Worm (Caenorhabditis elegans) whole organism, L4 larva: Measurements from ENCODE around the gene Y105C5B.1413.

ENCODE experiments used
- F10B5.3 ChIP-seq: sonication (generic microtip); optimal IDR thresholded peaks from 2 replicates; lab custom pipeline; 2016; ENCODE audit warnings: mild to moderate bottlenecking, missing genetic modification characterization, missing compliant biosample characterization
- F26F4.8 ChIP-seq: fragments of 200-800 bp; sonication (Bioruptor generic); conservative IDR thresholded peaks from 2 replicates; pipeline ENCODE4 v1.3.6; 2022; ENCODE audit warnings: missing genetic modification characterization, missing compliant biosample characterization
- F37D6.2 ChIP-seq: sonication (generic microtip); optimal IDR thresholded peaks from 2 replicates; lab custom pipeline; 2016; ENCODE audit warnings: mild to moderate bottlenecking, missing genetic modification characterization, missing compliant biosample characterization
- F49E8.2 ChIP-seq: sonication (generic microtip); optimal IDR thresholded peaks from 2 replicates; lab custom pipeline; 2016; ENCODE audit warnings: missing compliant biosample characterization, mild to moderate bottlenecking, missing genetic modification characterization, borderline replicate concordance
- T26A8.4 ChIP-seq: fragments of 200-800 bp; sonication (Bioruptor generic); IDR thresholded peaks from 2 replicates; pipeline ENCODE4 v1.3.6; 2022; ENCODE audit warnings: missing genetic modification characterization, missing compliant biosample characterization
- Y105C5A.15 ChIP-seq: fragments of 200-800 bp; sonication (Bioruptor generic); IDR thresholded peaks from 2 replicates; pipeline ENCODE4 v1.3.6; 2022; ENCODE audit warnings: missing genetic modification characterization, missing compliant biosample characterization
- aha-1 ChIP-seq: fragments of 150-350 bp; peaks from one replicate; lab custom pipeline; 2014; ENCODE audit warnings: missing biosample characterization, missing genetic modification characterization
- arid-1 ChIP-seq: fragments of 200-800 bp; sonication (Bioruptor generic); conservative IDR thresholded peaks from 2 replicates; pipeline ENCODE4 v1.3.6; 2022; ENCODE audit warnings: missing genetic modification reagents, missing genetic modification characterization, missing compliant biosample characterization
- attf-4 ChIP-seq: sonication (generic microtip); optimal IDR thresholded peaks from 3 replicates; lab custom pipeline; 2017; ENCODE audit warnings: missing biosample characterization, missing genetic modification characterization
- ctbp-1 ChIP-seq: fragments of 200-800 bp; sonication (Bioruptor generic); IDR thresholded peaks from 2 replicates; pipeline ENCODE4 v1.3.6; 2022; ENCODE audit warnings: missing genetic modification reagents, missing genetic modification characterization, missing compliant biosample characterization
- daf-12 ChIP-seq: fragments of 150-350 bp; optimal IDR thresholded peaks from 2 replicates; lab custom pipeline; 2014; ENCODE audit warnings: missing biosample characterization, missing genetic modification reagents, missing genetic modification characterization
- daf-16 ChIP-seq, 3 experiments: sonication (generic microtip); optimal IDR thresholded peaks; 2 replicates each; lab custom pipeline; 2016 to 2017; ENCODE audit warnings: missing genetic modification characterization in 3 of 3, missing genetic modification reagents in 3 of 3, mild to moderate bottlenecking in 2 of 3, missing compliant biosample characterization in 2 of 3, missing biosample characterization in 1 of 3, moderate library complexity in 1 of 3
- dmd-9 ChIP-seq: fragments of 200-800 bp; sonication (Bioruptor generic); IDR thresholded peaks from 2 replicates; pipeline ENCODE4 v1.3.6; 2022; ENCODE audit warnings: missing genetic modification reagents, missing genetic modification characterization, missing compliant biosample characterization
- dve-1 ChIP-seq: sonication (generic microtip); optimal IDR thresholded peaks from 2 replicates; lab custom pipeline; 2017; ENCODE audit warnings: antibody characterized with exemption, mild to moderate bottlenecking, missing genetic modification characterization, missing compliant biosample characterization; ENCODE audit not compliant: insufficient read depth
- egl-43 ChIP-seq: fragments of 200-800 bp; sonication (Bioruptor generic); IDR thresholded peaks from 2 replicates; pipeline ENCODE4 v1.3.6; 2022; ENCODE audit warnings: missing genetic modification reagents, missing genetic modification characterization, missing compliant biosample characterization
- fos-1 ChIP-seq: fragments of 150-350 bp; optimal IDR thresholded peaks from 2 replicates; lab custom pipeline; 2014; ENCODE audit warnings: missing biosample characterization, missing genetic modification characterization
- gei-8 ChIP-seq: fragments of 200-800 bp; sonication (Bioruptor generic); optimal IDR thresholded peaks from 2 replicates; lab custom pipeline; 2018; ENCODE audit warnings: mild to moderate bottlenecking, missing genetic modification characterization, missing compliant biosample characterization
- hlh-11 ChIP-seq: fragments of 200-800 bp; sonication (Bioruptor generic); optimal IDR thresholded peaks from 2 replicates; lab custom pipeline; 2018; ENCODE audit warnings: mild to moderate bottlenecking, missing genetic modification characterization, missing compliant biosample characterization
- hlh-30 ChIP-seq: sonication (generic microtip); optimal IDR thresholded peaks from 2 replicates; lab custom pipeline; 2017; ENCODE audit warnings: antibody characterized with exemption, mild to moderate bottlenecking, missing genetic modification characterization, missing compliant biosample characterization; ENCODE audit not compliant: insufficient read depth
- hmg-1.1 ChIP-seq: fragments of 200-800 bp; sonication (Bioruptor generic); IDR thresholded peaks from 2 replicates; pipeline ENCODE4 v1.3.6; 2022; ENCODE audit warnings: missing genetic modification reagents, missing genetic modification characterization, missing compliant biosample characterization
- lim-7 ChIP-seq: fragments of 200-800 bp; sonication (Bioruptor generic); IDR thresholded peaks from 2 replicates; pipeline ENCODE4 v1.3.6; 2022; ENCODE audit warnings: missing genetic modification characterization, missing compliant biosample characterization
- lin-1 ChIP-seq: fragments of 200-800 bp; sonication (Bioruptor generic); IDR thresholded peaks from 2 replicates; pipeline ENCODE4 v1.3.6; 2022; ENCODE audit warnings: missing genetic modification reagents, missing genetic modification characterization, missing compliant biosample characterization
- lin-38 ChIP-seq: fragments of 200-800 bp; sonication (Bioruptor generic); IDR thresholded peaks from 2 replicates; pipeline ENCODE4 v1.3.6; 2022; ENCODE audit warnings: missing genetic modification reagents, missing genetic modification characterization, missing compliant biosample characterization
- lsy-2 ChIP-seq, 2 experiments: fragments of 150-350 bp in 1 of 2; sonication (generic microtip) in 1 of 2; optimal IDR thresholded peaks; 2 replicates each; lab custom pipeline; 2014 to 2017; ENCODE audit warnings: missing biosample characterization in 2 of 2, missing genetic modification characterization in 2 of 2
- madf-5 ChIP-seq, 2 experiments: fragments of 200-800 bp; sonication (Bioruptor generic); IDR thresholded peaks; 2 replicates each; pipeline ENCODE4 v1.3.6; 2022; ENCODE audit warnings: missing compliant biosample characterization in 2 of 2, missing genetic modification characterization in 2 of 2
- madf-9 ChIP-seq: fragments of 200-800 bp; sonication (Bioruptor generic); conservative IDR thresholded peaks from 2 replicates; pipeline ENCODE4 v1.3.6; 2022; ENCODE audit warnings: missing genetic modification reagents, missing genetic modification characterization, missing compliant biosample characterization
- mdl-1 ChIP-seq, 2 experiments: fragments of 150-350 bp in 1 of 2; sonication (generic microtip) in 1 of 2; optimal IDR thresholded peaks; 2 replicates each; lab custom pipeline; 2014 to 2017; ENCODE audit warnings: missing biosample characterization in 2 of 2, missing genetic modification characterization in 2 of 2
- mes-2 ChIP-seq: sonication (generic microtip); optimal IDR thresholded peaks from 2 replicates; lab custom pipeline; 2016; ENCODE audit warnings: missing genotype, mild to moderate bottlenecking, missing genetic modification characterization, missing compliant biosample characterization; ENCODE audit not compliant: poor library complexity, severe bottlenecking
- mxl-2 ChIP-seq: fragments of 200-800 bp; sonication (Bioruptor generic); conservative IDR thresholded peaks from 2 replicates; pipeline ENCODE4 v1.3.6; 2022; ENCODE audit warnings: missing genetic modification reagents, missing genetic modification characterization, missing compliant biosample characterization
- mxl-3 ChIP-seq: fragments of 200-800 bp; sonication (Bioruptor generic); optimal IDR thresholded peaks from 2 replicates; lab custom pipeline; 2018; ENCODE audit warnings: mild to moderate bottlenecking, missing genetic modification characterization, missing compliant biosample characterization
- nhr-10 ChIP-seq: fragments of 150-350 bp; optimal IDR thresholded peaks from 2 replicates; lab custom pipeline; 2014; ENCODE audit warnings: missing biosample characterization, missing genetic modification characterization
- nhr-237 ChIP-seq: sonication (generic microtip); optimal IDR thresholded peaks from 2 replicates; lab custom pipeline; 2017; ENCODE audit warnings: missing biosample characterization, missing genetic modification characterization
- nhr-25 ChIP-seq: sonication (generic microtip); optimal IDR thresholded peaks from 2 replicates; lab custom pipeline; 2017; ENCODE audit warnings: missing genetic modification characterization, mild to moderate bottlenecking, missing compliant biosample characterization, antibody characterized with exemption, moderate library complexity, borderline replicate concordance; ENCODE audit not compliant: insufficient read depth
- nhr-28 ChIP-seq: fragments of 150-350 bp; optimal IDR thresholded peaks from 2 replicates; lab custom pipeline; 2014; ENCODE audit warnings: missing biosample characterization, missing genetic modification characterization
- nhr-41 ChIP-seq: fragments of 200-800 bp; sonication (Bioruptor generic); IDR thresholded peaks from 2 replicates; pipeline ENCODE4 v1.3.6; 2022; ENCODE audit warnings: missing genetic modification reagents, missing genetic modification characterization, missing compliant biosample characterization
- nhr-42 ChIP-seq: fragments of 200-800 bp; sonication (Bioruptor generic); IDR thresholded peaks from 2 replicates; pipeline ENCODE4 v1.3.6; 2022; ENCODE audit warnings: missing genetic modification characterization, missing compliant biosample characterization
- nhr-48 ChIP-seq: sonication (generic microtip); optimal IDR thresholded peaks from 2 replicates; lab custom pipeline; 2016; ENCODE audit warnings: mild to moderate bottlenecking, missing genetic modification characterization, missing compliant biosample characterization
- nhr-76 ChIP-seq: fragments of 150-350 bp; optimal IDR thresholded peaks from 2 replicates; lab custom pipeline; 2014; ENCODE audit warnings: missing biosample characterization, missing genetic modification characterization
- nhr-77 ChIP-seq: fragments of 150-350 bp; optimal IDR thresholded peaks from 2 replicates; lab custom pipeline; 2014; ENCODE audit warnings: missing biosample characterization, missing genetic modification characterization
- pha-4 ChIP-seq, 2 experiments: fragments of 150-350 bp in 1 of 2; fragments of 200-800 bp in 1 of 2; sonication (Bioruptor generic) in 1 of 2; IDR thresholded peaks in 1 of 2; optimal IDR thresholded peaks in 1 of 2; 2 replicates each; pipeline versions ENCODE4 v1.3.6 to Lab custom; 2014 to 2022; ENCODE audit warnings: missing genetic modification characterization in 2 of 2, missing genetic modification reagents in 2 of 2, missing biosample characterization in 1 of 2, missing compliant biosample characterization in 1 of 2
- snpc-4 ChIP-seq: fragments of 150-350 bp; optimal IDR thresholded peaks from 2 replicates; lab custom pipeline; 2014; ENCODE audit warnings: missing biosample characterization, missing genetic modification characterization
- spr-1 ChIP-seq: sonication (generic microtip); optimal IDR thresholded peaks from 2 replicates; lab custom pipeline; 2016; ENCODE audit warnings: mild to moderate bottlenecking, missing genetic modification characterization, missing compliant biosample characterization
- vab-7 ChIP-seq: fragments of 200-800 bp; sonication (Bioruptor generic); IDR thresholded peaks from 2 replicates; pipeline ENCODE4 v1.3.6; 2022; ENCODE audit warnings: missing genetic modification reagents, missing genetic modification characterization, missing compliant biosample characterization
- zip-2 ChIP-seq: fragments of 150-350 bp; optimal IDR thresholded peaks from 2 replicates; lab custom pipeline; 2014; ENCODE audit warnings: missing biosample characterization, missing genetic modification characterization

Y105C5B.1413 gene

ce11 chrIV:16169443-16170105 is 14.8 kb downstream of the Y105C5B.1413 start (continued):
- TF ChIP-seq nhr-76, result no peak
- TF ChIP-seq daf-16 (GFP tag; optimal IDR thresholded peaks at IDR 0.05; lab: Kevin White, UChicago), result no peak
- peak; percentile 56 for TF ChIP-seq daf-16 (tag; optimal IDR thresholded peaks at IDR 0.05; lab: Kevin White, UChicago)
- no peak for TF ChIP-seq lim-7 (GFP tag; lab: Robert Waterston, UW)
- peak in 1 of 2 experiments; percentile 14 for TF ChIP-seq mdl-1 (tag; optimal IDR thresholded peaks at IDR 0.05; lab: Kevin White, UChicago)
- TF ChIP-seq nhr-25 (tag; lab: Kevin White, UChicago), result peak; percentile 17
- TF ChIP-seq hlh-11, result peak; percentile 72
- TF ChIP-seq attf-4 (tag; lab: Kevin White, UChicago), result no peak
- TF ChIP-seq dve-1 (tag; lab: Kevin White, UChicago), result peak; percentile 61
- TF ChIP-seq mxl-3 (GFP tag; lab: Kevin White, UChicago), result peak; percentile 42
- TF ChIP-seq madf-9 (GFP tag; lab: Robert Waterston, UW), result no peak
- TF ChIP-seq F26F4.8 (GFP tag; lab: Robert Waterston, UW), result no peak
- no peak for TF ChIP-seq spr-1 (tag; lab: Kevin White, UChicago)
- no peak for TF ChIP-seq arid-1
- peak; percentile 51 for TF ChIP-seq gei-8 (GFP tag; lab: Kevin White, UChicago)
- no peak for TF ChIP-seq fos-1 (tag; lab: Kevin White, UChicago)
- TF ChIP-seq nhr-42 (GFP tag; lab: Robert Waterston, UW), result no peak
- peak; percentile 97 for TF ChIP-seq aha-1 (tag; lab: Kevin White, UChicago)
- 0 out of 2 replicates have a peak, but pooled peaks have one; percentile 6 for TF ChIP-seq vab-7 (GFP tag; lab: Robert Waterston, UW)
- TF ChIP-seq mxl-2 (GFP tag; lab: Robert Waterston, UW), result no peak
- TF ChIP-seq nhr-10 (tag; lab: Kevin White, UChicago), result peak; percentile 62

- TF ChIP-seq snpc-4 (tag; lab: Kevin White, UChicago) (no peak), F10B5.3 (tag; lab: Kevin White, UChicago) (no peak), Y105C5A.15 (GFP tag; lab: Robert Waterston, UW) (no peak), lin-38 (GFP tag; lab: Robert Waterston, UW) (peak; percentile 23), mxl-2 (GFP tag; lab: Robert Waterston, UW) (no peak), F26F4.8 (GFP tag; lab: Robert Waterston, UW) (no peak), nhr-237 (tag; lab: Kevin White, UChicago) (no peak), mdl-1 (tag; optimal IDR thresholded peaks at IDR 0.05; lab: Kevin White, UChicago) (no peak), F49E8.2 (tag; lab: Kevin White, UChicago) (no peak), hlh-11 (no peak), mes-2 (tag; lab: Kevin White, UChicago) (peak; percentile 6), attf-4 (tag; lab: Kevin White, UChicago) (no peak), nhr-10 (tag; lab: Kevin White, UChicago) (no peak), F37D6.2 (no peak), T26A8.4 (GFP tag; lab: Robert Waterston, UW) (no peak), aha-1 (tag; lab: Kevin White, UChicago) (peak; percentile 92), nhr-77 (tag; lab: Kevin White, UChicago) (no peak), daf-12 (tag; lab: Kevin White, UChicago) (no peak), hmg-1.1 (no peak), lsy-2 (tag; optimal IDR thresholded peaks at IDR 0.05; lab: Kevin White, UChicago) (no peak), nhr-28 (tag; lab: Kevin White, UChicago) (no peak), dmd-9 (no peak), hlh-30 (tag; lab: Kevin White, UChicago) (no peak), egl-43 (GFP tag; lab: Robert Waterston, UW) (no peak), zip-2 (no peak), nhr-48 (tag; lab: Kevin White, UChicago) (no peak), daf-16 (GFP tag; optimal IDR thresholded peaks at IDR 0.05; lab: Kevin White, UChicago) (no peak), daf-16 (tag; optimal IDR thresholded peaks at IDR 0.05; lab: Kevin White, UChicago) (no peak), madf-5 (GFP tag; IDR thresholded peaks at IDR 0.05; lab: Robert Waterston, UW) (0 out of 4 replicates have a peak, but pooled peaks of 1 of the 2 experiments have one; percentile 64), pha-4 (GFP tag; IDR thresholded peaks at IDR 0.05; lab: Robert Waterston, UW) (peak; percentile 53; the same call in 1 of the 2 replicates), pha-4 (tag; optimal IDR thresholded peaks at IDR 0.05; lab: Kevin White, UChicago) (no peak), lin-1 (GFP tag; lab: Robert Waterston, UW) (no peak), spr-1 (tag; lab: Kevin White, UChicago) (no peak), ctbp-1 (no peak), nhr-41 (GFP tag; lab: Robert Waterston, UW) (no peak)
Measured at ce11 chrIV:16168702-16169440, 15.6 kb downstream of the Y105C5B.1413 start.
